Worm (Caenorhabditis elegans) whole organism, young adult: ENCODE measurements around the gene ssna-1.

Experiments used
- B0035.1 ChIP-seq: sonication (generic microtip); optimal IDR thresholded peaks from 2 replicates; lab custom pipeline; 2016; ENCODE audit warnings: missing genetic modification characterization, mild to moderate bottlenecking, missing compliant biosample characterization, missing genotype, missing genetic modification reagents
- B0261.1 ChIP-seq: sonication (generic microtip); optimal IDR thresholded peaks from 2 replicates; lab custom pipeline; 2016; ENCODE audit warnings: mild to moderate bottlenecking, missing genetic modification characterization, moderate library complexity, missing compliant biosample characterization
- C06A6.2 ChIP-seq: fragments of 200-800 bp; sonication (Bioruptor generic); conservative IDR thresholded peaks from 2 replicates; pipeline ENCODE4 v1.3.6; 2022; ENCODE audit warnings: missing genetic modification characterization, missing compliant biosample characterization
- F10E7.11 ChIP-seq: sonication (generic microtip); optimal IDR thresholded peaks from 2 replicates; lab custom pipeline; 2017; ENCODE audit warnings: mild to moderate bottlenecking, missing genetic modification characterization, moderate library complexity, missing compliant biosample characterization
- F33H1.4 ChIP-seq: fragments of 200-800 bp; sonication (Bioruptor generic); IDR thresholded peaks from 2 replicates; pipeline ENCODE4 v1.3.6; 2022; ENCODE audit warnings: missing genetic modification reagents, missing genetic modification characterization, missing compliant biosample characterization
- K11D2.4 ChIP-seq: fragments of 200-800 bp; sonication (Bioruptor generic); IDR thresholded peaks from 2 replicates; pipeline ENCODE4 v1.3.6; 2022; ENCODE audit warnings: missing genetic modification reagents, missing genetic modification characterization, missing compliant biosample characterization
- T26A5.8 ChIP-seq: sonication (generic microtip); optimal IDR thresholded peaks from 2 replicates; lab custom pipeline; 2016; ENCODE audit warnings: missing genetic modification characterization, missing compliant biosample characterization
- ama-1 ChIP-seq, 3 experiments: fragments of 150-350 bp in 1 of 3; sonication (generic microtip) in 2 of 3; optimal IDR thresholded peaks; 2 replicates each; lab custom pipeline; 2014 to 2018; ENCODE audit warnings: missing biosample characterization in 2 of 3, missing genetic modification characterization in 2 of 3, missing genetic modification reagents in 2 of 3
- attf-6 ChIP-seq: fragments of 200-800 bp; sonication (Bioruptor generic); IDR thresholded peaks from 2 replicates; pipeline ENCODE4 v1.3.6; 2022; ENCODE audit warnings: missing genetic modification reagents, missing genetic modification characterization, missing compliant biosample characterization
- bed-2 ChIP-seq: fragments of 200-800 bp; sonication (Bioruptor generic); IDR thresholded peaks from 2 replicates; pipeline ENCODE4 v1.3.6; 2022; ENCODE audit warnings: missing genetic modification reagents, missing genetic modification characterization, missing compliant biosample characterization
- cebp-1 ChIP-seq, 2 experiments: fragments of 200-800 bp in 1 of 2; sonication (Bioruptor generic) in 1 of 2; sonication (generic microtip) in 1 of 2; IDR thresholded peaks in 1 of 2; optimal IDR thresholded peaks in 1 of 2; 2 replicates each; pipeline versions ENCODE4 v1.3.6 to Lab custom; 2017 to 2022; ENCODE audit warnings: missing compliant biosample characterization in 2 of 2, missing genetic modification characterization in 2 of 2, mild to moderate bottlenecking in 1 of 2, missing genetic modification reagents in 1 of 2, moderate library complexity in 1 of 2
- cebp-2 ChIP-seq: fragments of 200-800 bp; sonication (Bioruptor generic); IDR thresholded peaks from 2 replicates; pipeline ENCODE4 v1.3.6; 2022; ENCODE audit warnings: missing genetic modification characterization, missing compliant biosample characterization
- ceh-79 ChIP-seq: sonication (generic microtip); optimal IDR thresholded peaks from 2 replicates; lab custom pipeline; 2017; ENCODE audit warnings: mild to moderate bottlenecking, missing genetic modification characterization, missing compliant biosample characterization
- dpl-1 ChIP-seq: fragments of 150-350 bp; optimal IDR thresholded peaks from 2 replicates; lab custom pipeline; 2014; ENCODE audit warnings: missing biosample characterization, missing genetic modification reagents, missing genetic modification characterization
- efl-1 ChIP-seq: fragments of 150-350 bp; optimal IDR thresholded peaks from 2 replicates; lab custom pipeline; 2014; ENCODE audit warnings: missing biosample characterization, missing genetic modification reagents, missing genetic modification characterization
- ekl-4 ChIP-seq: fragments of 200-800 bp; sonication (Bioruptor generic); IDR thresholded peaks from 2 replicates; pipeline ENCODE4 v1.3.6; 2022; ENCODE audit warnings: missing genetic modification reagents, missing genetic modification characterization, missing compliant biosample characterization
- ets-4 ChIP-seq: fragments of 200-800 bp; sonication (Bioruptor generic); optimal IDR thresholded peaks from 2 replicates; lab custom pipeline; 2018; ENCODE audit warnings: mild to moderate bottlenecking, missing genetic modification characterization, missing compliant biosample characterization
- him-1 ChIP-seq: sonication (generic microtip); optimal IDR thresholded peaks from 2 replicates; lab custom pipeline; 2016; ENCODE audit warnings: missing genotype, missing genetic modification reagents, missing genetic modification characterization, missing compliant biosample characterization
- hlh-12 ChIP-seq: sonication (generic microtip); optimal IDR thresholded peaks from 2 replicates; lab custom pipeline; 2016; ENCODE audit warnings: missing genetic modification characterization, missing compliant biosample characterization
- hmg-1.2 ChIP-seq: fragments of 200-800 bp; sonication (Bioruptor generic); IDR thresholded peaks from 2 replicates; pipeline ENCODE4 v1.3.6; 2022; ENCODE audit warnings: missing genetic modification reagents, missing genetic modification characterization, missing compliant biosample characterization
- lsy-27 ChIP-seq: sonication (generic microtip); optimal IDR thresholded peaks from 2 replicates; lab custom pipeline; 2017; ENCODE audit warnings: missing genetic modification characterization, mild to moderate bottlenecking, missing compliant biosample characterization, antibody characterized with exemption, missing genotype, borderline replicate concordance; ENCODE audit not compliant: insufficient read depth
- madf-10 ChIP-seq: sonication (generic microtip); optimal IDR thresholded peaks from 2 replicates; lab custom pipeline; 2016; ENCODE audit warnings: mild to moderate bottlenecking, missing genetic modification characterization, missing compliant biosample characterization
- madf-6 ChIP-seq: fragments of 200-800 bp; sonication (Bioruptor generic); IDR thresholded peaks from 2 replicates; pipeline ENCODE4 v1.3.6; 2022; ENCODE audit warnings: missing genetic modification reagents, missing genetic modification characterization, missing compliant biosample characterization
- mcd-1 ChIP-seq: fragments of 200-800 bp; sonication (Bioruptor generic); IDR thresholded peaks from 2 replicates; pipeline ENCODE4 v1.3.6; 2022; ENCODE audit warnings: missing genetic modification reagents, missing genetic modification characterization, missing compliant biosample characterization
- mes-4 ChIP-seq: sonication (generic microtip); optimal IDR thresholded peaks from 2 replicates; lab custom pipeline; 2016; ENCODE audit warnings: missing genotype, missing genetic modification characterization, missing compliant biosample characterization
- nfya-1 ChIP-seq: sonication (generic microtip); optimal IDR thresholded peaks from 2 replicates; lab custom pipeline; 2017; ENCODE audit warnings: antibody characterized with exemption, missing compliant biosample characterization, missing genetic modification characterization, borderline replicate concordance; ENCODE audit not compliant: insufficient read depth
- nfyb-1 ChIP-seq: fragments of 200-800 bp; sonication (Bioruptor generic); IDR thresholded peaks from 2 replicates; pipeline ENCODE4 v1.3.6; 2022; ENCODE audit warnings: missing genetic modification reagents, missing genetic modification characterization, missing compliant biosample characterization
- nhr-27 ChIP-seq: fragments of 200-800 bp; sonication (Bioruptor generic); optimal IDR thresholded peaks from 2 replicates; lab custom pipeline; 2018; ENCODE audit warnings: mild to moderate bottlenecking, missing genetic modification characterization, moderate library complexity, missing compliant biosample characterization
- nhr-80 ChIP-seq: sonication (generic microtip); optimal IDR thresholded peaks from 2 replicates; lab custom pipeline; 2016; ENCODE audit warnings: missing genetic modification characterization, missing compliant biosample characterization
- nhr-90 ChIP-seq: sonication (generic microtip); optimal IDR thresholded peaks from 2 replicates; lab custom pipeline; 2016; ENCODE audit warnings: missing genotype, mild to moderate bottlenecking, missing genetic modification characterization, missing compliant biosample characterization
- pbrm-1 ChIP-seq: fragments of 200-800 bp; sonication (Bioruptor generic); IDR thresholded peaks from 2 replicates; pipeline ENCODE4 v1.3.6; 2022; ENCODE audit warnings: missing genetic modification reagents, missing genetic modification characterization, missing compliant biosample characterization
- rec-8 ChIP-seq, 2 experiments: sonication (generic microtip); optimal IDR thresholded peaks; 2 replicates each; lab custom pipeline; 2016; ENCODE audit warnings: mild to moderate bottlenecking in 2 of 2, missing genetic modification characterization in 2 of 2, missing genetic modification reagents in 2 of 2, missing genotype in 2 of 2, missing biosample characterization in 1 of 2, missing compliant biosample characterization in 1 of 2, moderate library complexity in 1 of 2
- snpc-1.3 ChIP-seq: sonication (generic microtip); optimal IDR thresholded peaks from 2 replicates; lab custom pipeline; 2017; ENCODE audit warnings: missing genetic modification characterization, mild to moderate bottlenecking, missing compliant biosample characterization, antibody characterized with exemption, moderate library complexity, missing genotype, missing genetic modification reagents; ENCODE audit not compliant: insufficient read depth
- somi-1 ChIP-seq: fragments of 200-800 bp; sonication (Bioruptor generic); optimal IDR thresholded peaks from 2 replicates; lab custom pipeline; 2018; ENCODE audit warnings: mild to moderate bottlenecking, missing genetic modification characterization, missing compliant biosample characterization
- tbp1 ChIP-seq: fragments of 200-800 bp; sonication (Bioruptor generic); optimal IDR thresholded peaks from 2 replicates; lab custom pipeline; 2018; ENCODE audit warnings: mild to moderate bottlenecking, missing genetic modification characterization, missing compliant biosample characterization
- tbx-9 ChIP-seq: sonication (generic microtip); optimal IDR thresholded peaks from 2 replicates; lab custom pipeline; 2016; ENCODE audit warnings: borderline replicate concordance, missing genetic modification characterization, inconsistent platforms, missing compliant biosample characterization
- tlf-1 ChIP-seq: fragments of 200-800 bp; sonication (Bioruptor generic); optimal IDR thresholded peaks from 2 replicates; lab custom pipeline; 2018; ENCODE audit warnings: mild to moderate bottlenecking, missing genetic modification characterization, missing compliant biosample characterization
- zim-3 ChIP-seq: sonication (generic microtip); optimal IDR thresholded peaks from 2 replicates; lab custom pipeline; 2017; ENCODE audit warnings: mild to moderate bottlenecking, missing genetic modification characterization, moderate library complexity, missing compliant biosample characterization
- ztf-3 ChIP-seq: fragments of 200-800 bp; sonication (Bioruptor generic); optimal IDR thresholded peaks from 2 replicates; lab custom pipeline; 2018; ENCODE audit warnings: mild to moderate bottlenecking, missing genetic modification characterization, missing compliant biosample characterization

ssna-1 gene

DNA sequence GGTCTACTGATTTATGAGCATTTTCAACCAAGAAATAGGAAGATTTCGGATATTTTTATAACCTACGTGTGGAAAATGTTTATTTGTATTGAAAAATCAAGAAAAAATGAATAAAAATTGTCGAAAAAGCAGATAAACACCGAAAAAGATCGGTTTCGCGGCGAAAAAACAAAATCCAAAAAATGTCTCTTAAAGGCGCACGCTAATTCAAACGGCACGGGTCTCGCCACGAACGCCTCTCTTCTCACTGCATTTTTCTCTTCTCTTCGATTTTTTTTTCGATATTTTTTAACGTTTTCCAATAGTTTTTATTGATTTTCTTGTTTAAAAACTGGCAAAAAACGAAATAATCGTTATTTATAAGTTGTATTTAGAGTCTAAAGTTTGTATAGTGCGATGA is 37.7 kb downstream of the ssna-1 start (continued):
- TF ChIP-seq T26A5.8 (tag; lab: Kevin White, UChicago) (no peak), ztf-3 (GFP tag; lab: Kevin White, UChicago) (no peak), K11D2.4 (GFP tag; lab: Robert Waterston, UW) (no peak), efl-1 (GFP tag; lab: Kevin White, UChicago) (peak; percentile 81), nhr-80 (tag; lab: Kevin White, UChicago) (no peak), B0035.1 (tag; lab: Kevin White, UChicago) (no peak), tlf-1 (GFP tag; lab: Kevin White, UChicago) (peak; percentile 2), nfyb-1 (GFP tag; lab: Robert Waterston, UW) (no peak), zim-3 (tag; lab: Kevin White, UChicago) (no peak), hmg-1.2 (GFP tag; lab: Robert Waterston, UW) (peak; percentile 31; the same call in 1 of the 2 replicates), tbx-9 (tag; lab: Kevin White, UChicago) (no peak), bed-2 (GFP tag; lab: Robert Waterston, UW) (no peak), mcd-1 (GFP tag; lab: Robert Waterston, UW) (peak; percentile 31; the same call in 1 of the 2 replicates), hlh-12 (no peak), cebp-2 (GFP tag; lab: Robert Waterston, UW) (no peak), cebp-1 (GFP tag; IDR thresholded peaks at IDR 0.05; lab: Robert Waterston, UW) (no peak), cebp-1 (tag; optimal IDR thresholded peaks at IDR 0.05; lab: Kevin White, UChicago) (no peak), ekl-4 (GFP tag; lab: Robert Waterston, UW) (no peak), snpc-1.3 (tag; lab: Kevin White, UChicago) (peak; percentile 31), F10E7.11 (no peak), nfya-1 (tag; lab: Kevin White, UChicago) (no peak), madf-6 (GFP tag; lab: Robert Waterston, UW) (peak; percentile 74; the same call in 1 of the 2 replicates), C06A6.2 (no peak), ama-1 (optimal IDR thresholded peaks at IDR 0.05; lab: Kevin White, UChicago) (no peak), ama-1 (GFP tag; optimal IDR thresholded peaks at IDR 0.05; lab: Kevin White, UChicago) (no peak), lsy-27 (tag; lab: Kevin White, UChicago) (no peak), rec-8 (tag; optimal IDR thresholded peaks at IDR 0.05; lab: Kevin White, UChicago) (no peak), B0261.1 (tag; lab: Kevin White, UChicago) (no peak), pbrm-1 (GFP tag; lab: Robert Waterston, UW) (0 out of 2 replicates have a peak, but pooled peaks have one; percentile 20), ets-4 (GFP tag; lab: Kevin White, UChicago) (no peak), tbp1 (GFP tag; lab: Kevin White, UChicago) (peak; percentile 27), mes-4 (tag; lab: Kevin White, UChicago) (no peak), somi-1 (no peak), madf-10 (tag; lab: Kevin White, UChicago) (no peak), attf-6 (GFP tag; lab: Robert Waterston, UW) (no peak), F33H1.4 (GFP tag; lab: Robert Waterston, UW) (peak; percentile 87), dpl-1 (GFP tag; lab: Kevin White, UChicago) (peak; percentile 60), him-1 (tag; lab: Kevin White, UChicago) (no peak), nhr-27 (tag; lab: Kevin White, UChicago) (no peak), nhr-90 (tag; lab: Kevin White, UChicago) (no peak), ceh-79 (tag; lab: Kevin White, UChicago) (no peak)
